Worm (Caenorhabditis elegans) whole organism, late embryonic: ENCODE measurements around the gene C17G10.7.

ENCODE experiments used
- Y22D7AL.16 ChIP-seq: sonication (generic microtip); optimal IDR thresholded peaks from 2 replicates; lab custom pipeline; 2016; ENCODE audit warnings: missing genetic modification characterization, missing compliant biosample characterization
- ama-1 ChIP-seq: fragments of 150-350 bp; optimal IDR thresholded peaks from 2 replicates; lab custom pipeline; 2014
- ceh-22 ChIP-seq: sonication (generic microtip); optimal IDR thresholded peaks from 2 replicates; lab custom pipeline; 2017; ENCODE audit warnings: missing biosample characterization, missing genetic modification characterization
- ceh-24 ChIP-seq: sonication (generic microtip); optimal IDR thresholded peaks from 2 replicates; lab custom pipeline; 2016; ENCODE audit warnings: mild to moderate bottlenecking, missing genetic modification characterization, missing compliant biosample characterization
- ceh-9 ChIP-seq: sonication (generic microtip); optimal IDR thresholded peaks from 2 replicates; lab custom pipeline; 2016; ENCODE audit warnings: mild to moderate bottlenecking, missing genetic modification characterization, inconsistent platforms, missing compliant biosample characterization
- dve-1 ChIP-seq: sonication (generic microtip); optimal IDR thresholded peaks from 2 replicates; lab custom pipeline; 2017; ENCODE audit warnings: antibody characterized with exemption, mild to moderate bottlenecking, missing genetic modification characterization, missing compliant biosample characterization
- fkh-10 ChIP-seq: fragments of 150-350 bp; optimal IDR thresholded peaks from 2 replicates; lab custom pipeline; 2014; ENCODE audit warnings: missing biosample characterization, missing genetic modification reagents, missing genetic modification characterization
- hlh-13 ChIP-seq: fragments of 200-800 bp; sonication (Bioruptor generic); optimal IDR thresholded peaks from 2 replicates; lab custom pipeline; 2018; ENCODE audit warnings: mild to moderate bottlenecking, missing genetic modification characterization, missing compliant biosample characterization
- hlh-30 ChIP-seq: sonication (generic microtip); optimal IDR thresholded peaks from 2 replicates; lab custom pipeline; 2017; ENCODE audit warnings: antibody characterized with exemption, missing genetic modification characterization, missing compliant biosample characterization; ENCODE audit not compliant: insufficient read depth
- nfya-1 ChIP-seq: sonication (generic microtip); optimal IDR thresholded peaks from 2 replicates; lab custom pipeline; 2017; ENCODE audit warnings: missing genetic modification characterization, mild to moderate bottlenecking, missing compliant biosample characterization, antibody characterized with exemption, moderate library complexity
- nhr-11 ChIP-seq: fragments of 150-350 bp; optimal IDR thresholded peaks from 2 replicates; lab custom pipeline; 2014; ENCODE audit warnings: missing biosample characterization, missing genetic modification characterization
- pha-4 ChIP-seq: fragments of 150-350 bp; optimal IDR thresholded peaks from 2 replicates; lab custom pipeline; 2018; ENCODE audit warnings: missing biosample characterization, missing genetic modification reagents, missing genetic modification characterization
- pqm-1 ChIP-seq: sonication (generic microtip); optimal IDR thresholded peaks from 2 replicates; lab custom pipeline; 2016; ENCODE audit warnings: missing genetic modification characterization, missing compliant biosample characterization
- ref-2 ChIP-seq: sonication (generic microtip); optimal IDR thresholded peaks from 2 replicates; lab custom pipeline; 2016; ENCODE audit warnings: missing genetic modification characterization, missing compliant biosample characterization

DNA sequence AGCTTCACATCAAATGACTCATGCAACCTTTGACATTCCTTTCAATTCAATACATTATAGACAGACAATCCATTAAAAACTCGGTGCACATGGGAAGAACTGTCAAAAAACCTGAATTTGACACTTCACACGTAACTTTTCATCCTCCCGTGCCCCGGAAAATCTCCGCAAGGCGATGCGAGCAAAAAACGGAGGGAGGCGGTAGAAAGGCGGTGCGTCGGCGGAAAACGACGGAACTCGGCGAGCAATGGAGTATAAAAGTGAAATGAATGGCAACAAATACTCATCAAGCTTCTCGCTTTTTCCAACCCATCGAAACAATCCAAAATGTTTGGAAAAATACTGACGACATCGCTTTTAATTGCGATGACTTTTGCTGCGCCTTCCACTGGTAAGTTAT is 29.6 kb downstream of the C17G10.7 start, which contains the start of gene T25E4.1:
- no peak for TF ChIP-seq pha-4 (tag; lab: Kevin White, UChicago)
- no peak for TF ChIP-seq ref-2 (tag; lab: Kevin White, UChicago)
- no peak for TF ChIP-seq hlh-13 (GFP tag; lab: Kevin White, UChicago)
- no peak for TF ChIP-seq dve-1
- no peak for TF ChIP-seq hlh-30
- TF ChIP-seq Y22D7AL.16 (tag; lab: Kevin White, UChicago), result no peak
- no peak for TF ChIP-seq ceh-24 (tag; lab: Kevin White, UChicago)
- no peak for TF ChIP-seq fkh-10 (GFP tag; lab: Kevin White, UChicago)
- TF ChIP-seq nfya-1 (tag; lab: Kevin White, UChicago), result no peak
- no peak for TF ChIP-seq ama-1 (lab: Kevin White, UChicago)
- TF ChIP-seq ceh-9 (tag; lab: Kevin White, UChicago), result no peak
- no peak for TF ChIP-seq ceh-22 (tag; lab: Kevin White, UChicago)
- no peak for TF ChIP-seq nhr-11 (tag; lab: Kevin White, UChicago)
- no peak for TF ChIP-seq pqm-1
